Fruit fly (Drosophila melanogaster) whole organism, prepupa: ENCODE measurements around the gene vrs.

Source experiments
- CG10631 ChIP-seq: fragments of 200-800 bp; sonication (Bioruptor generic); optimal IDR thresholded peaks from 2 replicates; lab custom pipeline; 2016; ENCODE audit warnings: missing biosample characterization, missing genetic modification characterization
- CG11294 ChIP-seq: fragments of 200-800 bp; sonication (Bioruptor generic); IDR thresholded peaks from 2 replicates; pipeline ENCODE4 v1.3.6; 2022; ENCODE audit warnings: missing biosample characterization, missing genetic modification characterization
- CG11902 ChIP-seq: fragments of 200-800 bp; sonication (Bioruptor generic); optimal IDR thresholded peaks from 3 replicates; lab custom pipeline; 2016; ENCODE audit warnings: missing biosample characterization, missing genetic modification characterization
- CG16779 ChIP-seq: fragments of 200-800 bp; sonication (Bioruptor generic); optimal IDR thresholded peaks from 3 replicates; lab custom pipeline; 2017; ENCODE audit warnings: missing biosample characterization, mild to moderate bottlenecking, missing genetic modification characterization
- CG32006 ChIP-seq: fragments of 200-800 bp; sonication (Bioruptor generic); optimal IDR thresholded peaks from 3 replicates; lab custom pipeline; 2017; ENCODE audit warnings: missing biosample characterization, mild to moderate bottlenecking, missing genetic modification characterization
- CG34406 ChIP-seq: fragments of 200-800 bp; sonication (Bioruptor generic); optimal IDR thresholded peaks from 3 replicates; lab custom pipeline; 2016; ENCODE audit warnings: missing biosample characterization, missing genetic modification characterization
- CG3919 ChIP-seq: fragments of 200-800 bp; sonication (Bioruptor generic); optimal IDR thresholded peaks from 3 replicates; lab custom pipeline; 2016; ENCODE audit warnings: missing biosample characterization, missing genetic modification characterization
- CG4318 ChIP-seq: fragments of 200-800 bp; sonication (Bioruptor generic); optimal IDR thresholded peaks from 3 replicates; lab custom pipeline; 2017; ENCODE audit warnings: missing biosample characterization, mild to moderate bottlenecking, missing genetic modification characterization
- CG6276 ChIP-seq: fragments of 200-800 bp; sonication (Bioruptor generic); optimal IDR thresholded peaks from 2 replicates; lab custom pipeline; 2017; ENCODE audit warnings: missing biosample characterization, mild to moderate bottlenecking, missing genetic modification characterization
- CG6792 ChIP-seq: fragments of 200-800 bp; sonication (Bioruptor generic); optimal IDR thresholded peaks from 3 replicates; lab custom pipeline; 2016; ENCODE audit warnings: missing biosample characterization, missing genetic modification characterization
- CG6808 ChIP-seq: fragments of 200-800 bp; sonication (Bioruptor generic); optimal IDR thresholded peaks from 3 replicates; lab custom pipeline; 2017; ENCODE audit warnings: missing biosample characterization, missing genetic modification characterization, mild to moderate bottlenecking, moderate library complexity, missing genetic modification reagents
- CG7368 ChIP-seq: fragments of 200-800 bp; sonication (Bioruptor generic); optimal IDR thresholded peaks from 3 replicates; lab custom pipeline; 2016; ENCODE audit warnings: missing biosample characterization, missing genetic modification characterization
- CG8119 ChIP-seq: fragments of 200-800 bp; sonication (Bioruptor generic); IDR thresholded peaks from 3 replicates; pipeline ENCODE4 v1.3.6; 2022; ENCODE audit warnings: missing biosample characterization, missing genetic modification characterization
- CG8319 ChIP-seq: fragments of 200-800 bp; sonication (Bioruptor generic); optimal IDR thresholded peaks from 3 replicates; lab custom pipeline; 2016; ENCODE audit warnings: missing biosample characterization, missing genetic modification characterization
- CG9139 ChIP-seq: fragments of 200-800 bp; sonication (Bioruptor generic); optimal IDR thresholded peaks from 3 replicates; lab custom pipeline; 2017; ENCODE audit warnings: missing biosample characterization, mild to moderate bottlenecking, missing genetic modification characterization
- Eip75B ChIP-seq: fragments of 200-800 bp; sonication (Bioruptor generic); optimal IDR thresholded peaks from 3 replicates; lab custom pipeline; 2016; ENCODE audit warnings: missing biosample characterization, missing genetic modification characterization
- Eip78C ChIP-seq: fragments of 200-800 bp; sonication (Bioruptor generic); peaks from one replicate; lab custom pipeline; 2016; ENCODE audit warnings: missing biosample characterization, missing genetic modification characterization
- Ets21C ChIP-seq: fragments of 200-800 bp; sonication (Bioruptor generic); optimal IDR thresholded peaks from 3 replicates; lab custom pipeline; 2016; ENCODE audit warnings: missing biosample characterization, missing genetic modification characterization
- Gug ChIP-seq: fragments of 200-800 bp; sonication (Bioruptor generic); IDR thresholded peaks from 2 replicates; pipeline ENCODE4 v1.3.6; 2022; ENCODE audit warnings: missing biosample characterization, missing genetic modification characterization
- Hr39 ChIP-seq: fragments of 200-800 bp; sonication (Bioruptor generic); optimal IDR thresholded peaks from 2 replicates; lab custom pipeline; 2016; ENCODE audit warnings: missing biosample characterization, missing genetic modification characterization
- Hr4 ChIP-seq: fragments of 200-800 bp; sonication (Bioruptor generic); optimal IDR thresholded peaks from 3 replicates; lab custom pipeline; 2016; ENCODE audit warnings: missing biosample characterization, missing genetic modification characterization
- Lpt ChIP-seq: fragments of 200-800 bp; sonication (Bioruptor generic); optimal IDR thresholded peaks from 3 replicates; lab custom pipeline; 2016; ENCODE audit warnings: missing biosample characterization, missing genetic modification characterization
- Met ChIP-seq: fragments of 200-800 bp; sonication (Bioruptor generic); optimal IDR thresholded peaks from 3 replicates; lab custom pipeline; 2016; ENCODE audit warnings: missing biosample characterization, missing genetic modification characterization
- OdsH ChIP-seq: fragments of 200-800 bp; sonication (Bioruptor generic); optimal IDR thresholded peaks from 3 replicates; lab custom pipeline; 2016; ENCODE audit warnings: missing biosample characterization, missing genetic modification characterization
- Sox14 ChIP-seq: fragments of 200-800 bp; sonication (Bioruptor generic); optimal IDR thresholded peaks from 3 replicates; lab custom pipeline; 2016; ENCODE audit warnings: missing biosample characterization, missing genetic modification characterization
- Sox15 ChIP-seq: fragments of 200-800 bp; sonication (Bioruptor generic); optimal IDR thresholded peaks from 3 replicates; lab custom pipeline; 2016; ENCODE audit warnings: missing biosample characterization, missing genetic modification characterization
- achi ChIP-seq: fragments of 200-800 bp; sonication (Bioruptor generic); optimal IDR thresholded peaks from 3 replicates; lab custom pipeline; 2016; ENCODE audit warnings: missing biosample characterization, missing genetic modification characterization
- acj6 ChIP-seq: fragments of 200-800 bp; sonication (Bioruptor generic); optimal IDR thresholded peaks from 3 replicates; lab custom pipeline; 2016; ENCODE audit warnings: missing biosample characterization, missing genetic modification characterization
- dac ChIP-seq: fragments of 200-800 bp; sonication (Bioruptor generic); optimal IDR thresholded peaks from 2 replicates; lab custom pipeline; 2017; ENCODE audit warnings: missing biosample characterization, mild to moderate bottlenecking, missing genetic modification characterization
- eg ChIP-seq: fragments of 200-800 bp; sonication (Bioruptor generic); IDR thresholded peaks from 3 replicates; pipeline ENCODE4 v1.3.6; 2022; ENCODE audit warnings: missing biosample characterization, missing genetic modification characterization
- fd59A ChIP-seq: fragments of 200-800 bp; sonication (Bioruptor generic); optimal IDR thresholded peaks from 2 replicates; lab custom pipeline; 2017; ENCODE audit warnings: missing biosample characterization, mild to moderate bottlenecking, missing genetic modification characterization, missing genetic modification reagents
- fd85E ChIP-seq: fragments of 200-800 bp; sonication (Bioruptor generic); optimal IDR thresholded peaks from 3 replicates; lab custom pipeline; 2016; ENCODE audit warnings: missing biosample characterization, missing genetic modification characterization
- lz ChIP-seq: fragments of 200-800 bp; sonication (Bioruptor generic); optimal IDR thresholded peaks from 3 replicates; lab custom pipeline; 2016; ENCODE audit warnings: missing biosample characterization, missing genetic modification characterization
- net ChIP-seq: fragments of 200-800 bp; sonication (Bioruptor generic); optimal IDR thresholded peaks from 3 replicates; lab custom pipeline; 2016; ENCODE audit warnings: missing biosample characterization, missing genetic modification characterization
- salr ChIP-seq, 2 experiments: fragments of 200-800 bp; sonication (Bioruptor generic); optimal IDR thresholded peaks; 3 replicates each; lab custom pipeline; 2016 to 2018; ENCODE audit warnings: missing biosample characterization in 2 of 2, missing genetic modification characterization in 2 of 2, mild to moderate bottlenecking in 1 of 2
- spab ChIP-seq: fragments of 200-800 bp; sonication (Bioruptor generic); optimal IDR thresholded peaks from 2 replicates; lab custom pipeline; 2017; ENCODE audit warnings: missing biosample characterization, mild to moderate bottlenecking, missing genetic modification characterization, missing genetic modification reagents
- svp ChIP-seq: fragments of 200-800 bp; sonication (Bioruptor generic); peaks from one replicate; lab custom pipeline; 2016; ENCODE audit warnings: missing biosample characterization, missing genetic modification characterization
- vri ChIP-seq: fragments of 200-800 bp; sonication (Bioruptor generic); optimal IDR thresholded peaks from 3 replicates; lab custom pipeline; 2016; ENCODE audit warnings: missing biosample characterization, mild to moderate bottlenecking, missing genetic modification characterization

vrs gene

dm6 chr3R:12442601-12443533 lies 4.6 kb upstream of the vrs start (continued):
- TF ChIP-seq CG11294: no peak
- no peak for TF ChIP-seq fd85E (GFP tag; lab: Kevin White, UChicago)
- peak in 1 of 2 experiments; percentile 57 for TF ChIP-seq salr (GFP tag; optimal IDR thresholded peaks at IDR 0.05; lab: Kevin White, UChicago)
- TF ChIP-seq spab: no peak
- TF ChIP-seq CG7368 (GFP tag; lab: Kevin White, UChicago): peak; percentile 21
- TF ChIP-seq CG6276 (GFP tag; lab: Kevin White, UChicago): peak; percentile 65
- TF ChIP-seq Sox14 (GFP tag; lab: Kevin White, UChicago): peak; percentile 39
- TF ChIP-seq Hr4 (GFP tag; lab: Kevin White, UChicago): peak; percentile 67
- TF ChIP-seq achi (GFP tag; lab: Kevin White, UChicago): peak; percentile 45
- peak; percentile 19 for TF ChIP-seq CG6792
- peak; percentile 65 for TF ChIP-seq CG32006 (GFP tag; lab: Kevin White, UChicago)
- TF ChIP-seq CG9139: no peak
- TF ChIP-seq acj6 (GFP tag; lab: Kevin White, UChicago): peak; percentile 35
- TF ChIP-seq vri (GFP tag; lab: Kevin White, UChicago): peak; percentile 64
- TF ChIP-seq CG34406 (GFP tag; lab: Kevin White, UChicago): peak; percentile 42
- TF ChIP-seq CG6808 (GFP tag; lab: Kevin White, UChicago): peak; percentile 41
- peak; percentile 45 for TF ChIP-seq lz (GFP tag; lab: Kevin White, UChicago)
- peak; percentile 5 for TF ChIP-seq Ets21C
- TF ChIP-seq eg (GFP tag; lab: Robert Waterston, UW): peak; percentile 60; the same call in 1 of the 3 replicates
- no peak for TF ChIP-seq fd59A
- TF ChIP-seq dac (GFP tag; lab: Kevin White, UChicago): peak; percentile 12
- TF ChIP-seq svp (GFP tag; lab: Kevin White, UChicago): peak; percentile 67
- peak; percentile 54 for TF ChIP-seq OdsH (GFP tag; lab: Kevin White, UChicago)
- no peak for TF ChIP-seq CG8319 (GFP tag; lab: Kevin White, UChicago)
- TF ChIP-seq, all 60 proteins: peak for 46

dm6 chr3R:12443769-12444168 lies 3.7 kb upstream of the vrs start:
- TF ChIP-seq Eip75B (GFP tag; lab: Kevin White, UChicago) (no peak), Lpt (GFP tag; lab: Kevin White, UChicago) (no peak), CG9139 (no peak), CG7368 (GFP tag; lab: Kevin White, UChicago) (no peak), Gug (GFP tag; lab: Robert Waterston, UW) (no peak), CG4318 (GFP tag; lab: Kevin White, UChicago) (no peak), OdsH (GFP tag; lab: Kevin White, UChicago) (no peak), salr (GFP tag; optimal IDR thresholded peaks at IDR 0.05; lab: Kevin White, UChicago) (no peak), CG16779 (no peak), CG8119 (GFP tag; lab: Robert Waterston, UW) (no peak), Eip78C (GFP tag; lab: Kevin White, UChicago) (no peak), CG6792 (no peak), Sox15 (GFP tag; lab: Kevin White, UChicago) (no peak), achi (GFP tag; lab: Kevin White, UChicago) (no peak), Ets21C (no peak), Met (GFP tag; lab: Kevin White, UChicago) (no peak), net (GFP tag; lab: Kevin White, UChicago) (no peak)

DNA sequence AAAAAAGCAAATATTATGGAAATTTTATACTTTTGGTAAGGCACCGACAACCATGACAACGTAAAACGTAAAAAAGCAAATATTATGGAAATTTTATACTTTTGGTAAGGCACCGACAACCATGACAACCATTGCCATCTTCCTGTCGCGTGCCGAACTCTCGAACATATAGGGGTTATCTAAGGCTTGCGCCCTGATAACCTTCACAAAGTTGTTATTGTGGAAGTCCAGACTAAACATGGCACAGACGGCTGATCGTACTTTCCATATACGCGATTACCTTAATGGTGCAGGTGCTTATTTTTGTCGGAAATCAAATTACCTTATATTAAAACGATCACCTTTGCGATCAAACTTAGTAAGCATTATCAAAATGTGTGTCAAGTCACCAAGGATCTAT lies 2.0 kb upstream of the vrs start:
- no peak for TF ChIP-seq acj6 (GFP tag; lab: Kevin White, UChicago)
- TF ChIP-seq Hr39 (GFP tag; lab: Kevin White, UChicago): no peak
- no peak for TF ChIP-seq CG11902 (GFP tag; lab: Kevin White, UChicago)
- no peak for TF ChIP-seq CG6808 (GFP tag; lab: Kevin White, UChicago)
- no peak for TF ChIP-seq CG10631 (GFP tag; lab: Kevin White, UChicago)
- TF ChIP-seq CG3919 (GFP tag; lab: Kevin White, UChicago): no peak
- TF ChIP-seq svp (GFP tag; lab: Kevin White, UChicago): peak; percentile 95
- no peak for TF ChIP-seq Met (GFP tag; lab: Kevin White, UChicago)
